Fruit fly (Drosophila melanogaster) whole organism, embryonic: Measurements from ENCODE around the gene CG10214.
A peak's percentile ranks its signal among the peaks of the same experiment; 100 is the strongest.

Source experiments
- Awh ChIP-seq: fragments of 200-800 bp; sonication (Bioruptor generic); IDR thresholded peaks from 2 replicates; pipeline ENCODE4, ENCODE4 v1.3.6; 2022; ENCODE audit warnings: missing biosample characterization, missing genetic modification characterization
- B-H2 ChIP-seq: fragments of 200-800 bp; sonication (Bioruptor generic); optimal IDR thresholded peaks from 2 replicates; lab custom pipeline; 2018; ENCODE audit warnings: missing biosample characterization, mild to moderate bottlenecking, missing genetic modification characterization
- BtbVII ChIP-seq: fragments of 200-800 bp; sonication (Bioruptor generic); optimal IDR thresholded peaks from 3 replicates; lab custom pipeline; 2017; ENCODE audit warnings: missing biosample characterization, mild to moderate bottlenecking, missing genetic modification characterization
- CG10267 ChIP-seq: fragments of 200-800 bp; sonication (Bioruptor generic); optimal IDR thresholded peaks from 2 replicates; lab custom pipeline; 2018; ENCODE audit warnings: missing biosample characterization, mild to moderate bottlenecking, missing genetic modification characterization, moderate library complexity
- CG10321 ChIP-seq: fragments of 200-800 bp; sonication (Bioruptor generic); IDR thresholded peaks from 2 replicates; pipeline ENCODE4 v1.3.6; 2022; ENCODE audit warnings: missing biosample characterization, missing genetic modification characterization
- CG10565 ChIP-seq: fragments of 200-800 bp; sonication (Bioruptor generic); optimal IDR thresholded peaks from 3 replicates; lab custom pipeline; 2016; ENCODE audit warnings: missing biosample characterization, mild to moderate bottlenecking, missing genetic modification characterization
- CG10654 ChIP-seq: fragments of 200-800 bp; sonication (Bioruptor generic); optimal IDR thresholded peaks from 2 replicates; lab custom pipeline; 2016; ENCODE audit warnings: missing biosample characterization, missing genetic modification characterization
- CG11456 ChIP-seq: fragments of 200-800 bp; sonication (Bioruptor generic); IDR thresholded peaks from 3 replicates; pipeline ENCODE4 v1.3.6; 2022; ENCODE audit warnings: missing biosample characterization, missing genetic modification characterization
- CG12071 ChIP-seq: fragments of 200-800 bp; sonication (Bioruptor generic); optimal IDR thresholded peaks from 3 replicates; lab custom pipeline; 2018; ENCODE audit warnings: missing biosample characterization, mild to moderate bottlenecking, missing genetic modification characterization
- CG12155 ChIP-seq: fragments of 200-800 bp; sonication (Bioruptor generic); optimal IDR thresholded peaks from 3 replicates; lab custom pipeline; 2016; ENCODE audit warnings: missing biosample characterization, missing genetic modification characterization
- CG12391 ChIP-seq: fragments of 200-800 bp; sonication (Bioruptor generic); optimal IDR thresholded peaks from 3 replicates; lab custom pipeline; 2018; ENCODE audit warnings: missing biosample characterization, mild to moderate bottlenecking, missing genetic modification characterization, moderate library complexity
- CG14965 ChIP-seq: fragments of 200-800 bp; sonication (Bioruptor generic); optimal IDR thresholded peaks from 2 replicates; lab custom pipeline; 2016; ENCODE audit warnings: missing biosample characterization, missing genetic modification characterization, borderline replicate concordance
- CG1603 ChIP-seq: fragments of 200-800 bp; sonication (Bioruptor generic); optimal IDR thresholded peaks from 2 replicates; lab custom pipeline; 2019; ENCODE audit warnings: missing biosample characterization, mild to moderate bottlenecking, missing genetic modification characterization, moderate library complexity
- CG17359 ChIP-seq: fragments of 200-800 bp; sonication (Bioruptor generic); optimal IDR thresholded peaks from 3 replicates; lab custom pipeline; 2018; ENCODE audit warnings: missing biosample characterization, mild to moderate bottlenecking, missing genetic modification characterization, moderate library complexity
- CG17385 ChIP-seq: fragments of 200-800 bp; sonication (Bioruptor generic); optimal IDR thresholded peaks from 3 replicates; lab custom pipeline; 2018; ENCODE audit warnings: missing biosample characterization, mild to moderate bottlenecking, missing genetic modification characterization
- CG2116 ChIP-seq: fragments of 200-800 bp; sonication (Bioruptor generic); optimal IDR thresholded peaks from 3 replicates; lab custom pipeline; 2018; ENCODE audit warnings: missing biosample characterization, mild to moderate bottlenecking, missing genetic modification characterization
- CG3065 ChIP-seq: fragments of 200-800 bp; sonication (Bioruptor generic); optimal IDR thresholded peaks from 2 replicates; lab custom pipeline; 2016; ENCODE audit warnings: missing biosample characterization, missing genetic modification characterization
- CG32767 ChIP-seq: fragments of 200-800 bp; sonication (Bioruptor generic); IDR thresholded peaks from 2 replicates; pipeline ENCODE4 v1.3.6; 2022; ENCODE audit warnings: missing biosample characterization, missing genetic modification characterization
- CG33213 ChIP-seq: fragments of 200-800 bp; sonication (Bioruptor generic); optimal IDR thresholded peaks from 3 replicates; lab custom pipeline; 2016; ENCODE audit warnings: missing biosample characterization, missing genetic modification characterization
- CG3726 ChIP-seq: fragments of 200-800 bp; sonication (Bioruptor generic); IDR thresholded peaks from 3 replicates; pipeline ENCODE4, ENCODE4 v1.3.6; 2022; ENCODE audit warnings: missing biosample characterization, missing genetic modification characterization
- CG3995 ChIP-seq: fragments of 200-800 bp; sonication (Bioruptor generic); optimal IDR thresholded peaks from 3 replicates; lab custom pipeline; 2016; ENCODE audit warnings: missing biosample characterization, missing genetic modification characterization
- CG42726 ChIP-seq: fragments of 200-800 bp; sonication (Bioruptor generic); IDR thresholded peaks from 2 replicates; pipeline ENCODE4 v1.3.6; 2022; ENCODE audit warnings: missing biosample characterization, missing genetic modification characterization; ENCODE audit not compliant: partially characterized antibody
- CG43689 ChIP-seq: fragments of 200-800 bp; sonication (Bioruptor generic); IDR thresholded peaks from 2 replicates; pipeline ENCODE4 v1.3.6; 2022; ENCODE audit warnings: missing biosample characterization, missing genetic modification characterization
- CG7963 ChIP-seq: fragments of 200-800 bp; sonication (Bioruptor generic); IDR thresholded peaks from 3 replicates; pipeline ENCODE4 v1.3.6; 2022; ENCODE audit warnings: missing biosample characterization, missing genetic modification characterization; ENCODE audit not compliant: partially characterized antibody
- CG8089 ChIP-seq: fragments of 200-800 bp; sonication (Bioruptor generic); optimal IDR thresholded peaks from 3 replicates; lab custom pipeline; 2016; ENCODE audit warnings: missing biosample characterization, missing genetic modification characterization
- CG9609 ChIP-seq: fragments of 200-800 bp; sonication (Bioruptor generic); optimal IDR thresholded peaks from 3 replicates; lab custom pipeline; 2016; ENCODE audit warnings: missing biosample characterization, missing genetic modification characterization
- CG9797 ChIP-seq: fragments of 200-800 bp; sonication (Bioruptor generic); optimal IDR thresholded peaks from 3 replicates; lab custom pipeline; 2018; ENCODE audit warnings: missing biosample characterization, mild to moderate bottlenecking, missing genetic modification characterization
- CG9876 ChIP-seq: fragments of 200-800 bp; sonication (Bioruptor generic); optimal IDR thresholded peaks from 2 replicates; lab custom pipeline; 2016; ENCODE audit warnings: missing biosample characterization, missing genetic modification characterization
- Dek ChIP-seq: fragments of 200-800 bp; sonication (Bioruptor generic); optimal IDR thresholded peaks from 3 replicates; lab custom pipeline; 2019; ENCODE audit warnings: missing biosample characterization, mild to moderate bottlenecking, missing genetic modification characterization, moderate library complexity
- Eip74EF ChIP-seq, 2 experiments: fragments of 200-800 bp in 1 of 2; fragments of >200 bp in 1 of 2; sonication (Bioruptor generic) in 1 of 2; optimal IDR thresholded peaks; 2 replicates each; lab custom pipeline; 2017 to 2019; ENCODE audit warnings: missing biosample characterization in 2 of 2, missing genetic modification characterization in 2 of 2, mild to moderate bottlenecking in 1 of 2, moderate library complexity in 1 of 2
- Fer1 ChIP-seq: fragments of 200-800 bp; sonication (Bioruptor generic); optimal IDR thresholded peaks from 2 replicates; lab custom pipeline; 2017; ENCODE audit warnings: missing biosample characterization, mild to moderate bottlenecking, missing genetic modification characterization
- Six4 ChIP-seq: fragments of 200-800 bp; sonication (Bioruptor generic); optimal IDR thresholded peaks from 2 replicates; lab custom pipeline; 2016; ENCODE audit warnings: missing biosample characterization, missing genetic modification characterization
- Sox100B ChIP-seq: fragments of 200-800 bp; sonication (Bioruptor generic); optimal IDR thresholded peaks from 3 replicates; lab custom pipeline; 2018; ENCODE audit warnings: missing biosample characterization, mild to moderate bottlenecking, missing genetic modification characterization
- Sry-β ChIP-seq: fragments of 200-800 bp; sonication (Bioruptor generic); optimal IDR thresholded peaks from 2 replicates; lab custom pipeline; 2018; ENCODE audit warnings: missing biosample characterization, mild to moderate bottlenecking, missing genetic modification characterization, moderate library complexity
- Stat92E ChIP-seq, 3 experiments: fragments of >200 bp in 2 of 3; fragments of 200-800 bp in 1 of 3; sonication (Bioruptor generic) in 1 of 3; optimal IDR thresholded peaks; 2 replicates each; lab custom pipeline; 2017 to 2019; ENCODE audit warnings: missing biosample characterization in 3 of 3, missing genetic modification characterization in 3 of 3, mild to moderate bottlenecking in 1 of 3, moderate library complexity in 1 of 3
- Tbp ChIP-seq: fragments of >200 bp; optimal IDR thresholded peaks from 2 replicates; lab custom pipeline; 2018; ENCODE audit warnings: missing biosample characterization, missing genetic modification characterization
- YL-1 ChIP-seq: fragments of 200-800 bp; sonication (Bioruptor generic); optimal IDR thresholded peaks from 3 replicates; lab custom pipeline; 2017; ENCODE audit warnings: missing biosample characterization, mild to moderate bottlenecking, missing genetic modification characterization
- az2 ChIP-seq: fragments of 200-800 bp; sonication (Bioruptor generic); optimal IDR thresholded peaks from 3 replicates; lab custom pipeline; 2016; ENCODE audit warnings: missing biosample characterization, missing genetic modification characterization
- bcd ChIP-seq: fragments of 200-800 bp; sonication (Bioruptor generic); optimal IDR thresholded peaks from 2 replicates; lab custom pipeline; 2017; ENCODE audit warnings: missing biosample characterization, mild to moderate bottlenecking, missing genetic modification characterization
- dpn ChIP-seq, 2 experiments: fragments of 200-800 bp; sonication (Bioruptor generic); optimal IDR thresholded peaks; 3 replicates each; lab custom pipeline; 2016; ENCODE audit warnings: missing biosample characterization in 2 of 2, missing genetic modification characterization in 2 of 2
- dysf ChIP-seq: fragments of 200-800 bp; sonication (Bioruptor generic); IDR thresholded peaks from 3 replicates; pipeline ENCODE4 v1.3.6; 2022; ENCODE audit warnings: missing biosample characterization, missing genetic modification characterization
- ems ChIP-seq: fragments of 200-800 bp; sonication (Bioruptor generic); optimal IDR thresholded peaks from 3 replicates; lab custom pipeline; 2016; ENCODE audit warnings: missing biosample characterization, missing genetic modification characterization
- esg ChIP-seq: fragments of 200-800 bp; sonication (Bioruptor generic); conservative IDR thresholded peaks from 2 replicates; pipeline ENCODE4 v1.3.6; 2022; ENCODE audit warnings: missing biosample characterization, missing genetic modification characterization
- hbn ChIP-seq: fragments of 200-800 bp; sonication (Bioruptor generic); IDR thresholded peaks from 2 replicates; pipeline ENCODE4 v1.3.6; 2022; ENCODE audit warnings: missing biosample characterization, missing genetic modification characterization; ENCODE audit not compliant: partially characterized antibody
- her ChIP-seq: fragments of 200-800 bp; sonication (Bioruptor generic); optimal IDR thresholded peaks from 2 replicates; lab custom pipeline; 2016; ENCODE audit warnings: missing biosample characterization, missing genetic modification characterization
- luna ChIP-seq: fragments of 200-800 bp; sonication (Bioruptor generic); optimal IDR thresholded peaks from 2 replicates; lab custom pipeline; 2016; ENCODE audit warnings: missing biosample characterization, missing genetic modification characterization
- sug ChIP-seq: fragments of 200-800 bp; optimal IDR thresholded peaks from 2 replicates; lab custom pipeline; 2019; ENCODE audit warnings: missing biosample characterization, mild to moderate bottlenecking, missing genetic modification characterization, moderate library complexity
- tll ChIP-seq, 2 experiments: fragments of 200-800 bp in 1 of 2; fragments of >200 bp in 1 of 2; sonication (Bioruptor generic) in 1 of 2; optimal IDR thresholded peaks; 2 replicates each; lab custom pipeline; 2017 to 2019; ENCODE audit warnings: missing biosample characterization in 2 of 2, missing genetic modification characterization in 2 of 2, mild to moderate bottlenecking in 1 of 2, moderate library complexity in 1 of 2
- wek ChIP-seq: fragments of 200-800 bp; sonication (Bioruptor generic); optimal IDR thresholded peaks from 3 replicates; lab custom pipeline; 2018; ENCODE audit warnings: missing biosample characterization, mild to moderate bottlenecking, missing genetic modification characterization, moderate library complexity
- wor ChIP-seq: fragments of 200-800 bp; sonication (Bioruptor generic); IDR thresholded peaks from 2 replicates; pipeline ENCODE4 v1.3.6; 2022; ENCODE audit warnings: missing biosample characterization, missing genetic modification characterization
- yki ChIP-seq: fragments of >200 bp; optimal IDR thresholded peaks from 3 replicates; lab custom pipeline; 2018

CG10214 gene

DNA sequence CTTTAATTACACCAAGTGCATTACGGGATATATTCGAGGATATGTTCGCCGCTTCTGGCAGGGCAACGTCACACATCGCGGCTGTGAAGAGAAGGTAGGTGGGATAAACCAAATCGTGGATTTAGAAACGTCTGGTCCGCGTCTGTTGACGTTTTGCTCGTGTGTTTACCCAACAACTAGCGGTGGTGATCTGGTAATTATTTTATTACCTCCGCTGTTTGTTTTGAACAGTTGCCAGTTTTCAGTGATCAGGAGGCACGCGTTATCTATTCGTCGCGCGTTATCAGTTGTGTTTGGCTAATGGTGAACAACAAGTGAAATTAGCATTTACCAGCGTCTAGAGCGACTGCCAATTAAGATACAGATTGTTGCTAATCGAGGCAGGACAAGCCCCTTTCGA is 38.2 kb downstream of the CG10214 start (continued):
- no peak for TF ChIP-seq yki (lab: Kevin White, UChicago)
- no peak for TF ChIP-seq hbn (GFP tag; lab: Robert Waterston, UW)
- TF ChIP-seq CG43689 (GFP tag; lab: Robert Waterston, UW): no peak
- TF ChIP-seq CG12071: peak; percentile 79
- TF ChIP-seq Awh: no peak; the same call in 1 of the 2 replicates
- peak; percentile 64 for TF ChIP-seq sug (tag; lab: Kevin White, UChicago)
- no peak for TF ChIP-seq Six4 (GFP tag; lab: Kevin White, UChicago)
- TF ChIP-seq Eip74EF (GFP tag; optimal IDR thresholded peaks at IDR 0.05; lab: Kevin White, UChicago): no peak
- TF ChIP-seq her (GFP tag; lab: Kevin White, UChicago): peak; percentile 16
- peak; percentile 19 for TF ChIP-seq Dek (tag; lab: Kevin White, UChicago)
- peak; percentile 82 for TF ChIP-seq Fer1 (GFP tag; lab: Kevin White, UChicago)
- no peak for TF ChIP-seq CG9609 (GFP tag; lab: Kevin White, UChicago)
- no peak for TF ChIP-seq CG8089 (GFP tag; lab: Kevin White, UChicago)
- TF ChIP-seq CG12155 (GFP tag; lab: Kevin White, UChicago): no peak
- no peak for TF ChIP-seq CG10565 (GFP tag; lab: Kevin White, UChicago)
- peak; percentile 81 for TF ChIP-seq B-H2 (GFP tag; lab: Kevin White, UChicago)
- no peak for TF ChIP-seq Sox100B
- peak; percentile 8 for TF ChIP-seq CG17359
- TF ChIP-seq CG10321: no peak
- TF ChIP-seq CG1603 (tag; lab: Kevin White, UChicago): peak; percentile 9
- peak in 1 of 2 experiments; percentile 74 for TF ChIP-seq tll (GFP tag; optimal IDR thresholded peaks at IDR 0.05; lab: Kevin White, UChicago)
- peak; percentile 12 for TF ChIP-seq bcd (GFP tag; lab: Kevin White, UChicago)
- no peak for TF ChIP-seq CG42726 (GFP tag; lab: Robert Waterston, UW)
- TF ChIP-seq CG3995: peak; percentile 16
- peak; percentile 62 for TF ChIP-seq wek (GFP tag; lab: Kevin White, UChicago)
- peak; percentile 23 for TF ChIP-seq YL-1 (GFP tag; lab: Kevin White, UChicago)
- TF ChIP-seq CG3726 (GFP tag; lab: Robert Waterston, UW): no peak
- no peak for TF ChIP-seq CG32767
- TF ChIP-seq CG14965 (GFP tag; lab: Kevin White, UChicago): no peak
- peak; percentile 77 for TF ChIP-seq BtbVII (GFP tag; lab: Kevin White, UChicago)
- TF ChIP-seq CG12391: no peak
- TF ChIP-seq CG7963 (GFP tag; lab: Robert Waterston, UW): no peak
- no peak for TF ChIP-seq esg (GFP tag; lab: Robert Waterston, UW)
- TF ChIP-seq CG9876 (GFP tag; lab: Kevin White, UChicago): no peak
- TF ChIP-seq Sry-β (GFP tag; lab: Kevin White, UChicago): no peak
- no peak; the same call in 2 of the 3 replicates for TF ChIP-seq CG11456
- no peak for TF ChIP-seq CG3065 (GFP tag; lab: Kevin White, UChicago)
- no peak for TF ChIP-seq CG10654 (GFP tag; lab: Kevin White, UChicago)
- peak in 1 of 2 experiments; percentile 26 for TF ChIP-seq dpn (GFP tag; optimal IDR thresholded peaks at IDR 0.05; lab: Kevin White, UChicago)
- no peak for TF ChIP-seq az2 (GFP tag; lab: Kevin White, UChicago)
- no peak for TF ChIP-seq luna
- no peak for TF ChIP-seq CG10267 (tag; lab: Kevin White, UChicago)
- TF ChIP-seq wor: no peak
- TF ChIP-seq dysf: no peak
- peak; percentile 45 for TF ChIP-seq CG17385 (GFP tag; lab: Kevin White, UChicago)
- TF ChIP-seq CG33213 (GFP tag; lab: Kevin White, UChicago): no peak
- TF ChIP-seq Stat92E (GFP tag; optimal IDR thresholded peaks at IDR 0.05; lab: Kevin White, UChicago): no peak
- TF ChIP-seq CG9797: no peak
- peak; percentile 26 for TF ChIP-seq ems (GFP tag; lab: Kevin White, UChicago)
- peak; percentile 2 for TF ChIP-seq CG2116 (GFP tag; lab: Kevin White, UChicago)
- TF ChIP-seq Tbp (GFP tag; lab: Kevin White, UChicago): no peak
